Fruit fly (Drosophila melanogaster) whole organism, wandering third instar larva: ENCODE data around the gene CG9547.

Experiments
- Abd-B ChIP-seq: fragments of >200 bp; optimal IDR thresholded peaks from 2 replicates; lab custom pipeline; 2017; ENCODE audit warnings: missing biosample characterization, missing genetic modification characterization
- CG32264 ChIP-seq: fragments of 200-800 bp; sonication (Bioruptor generic); optimal IDR thresholded peaks from 2 replicates; lab custom pipeline; 2016; ENCODE audit warnings: missing biosample characterization, missing genetic modification characterization
- CG9705 ChIP-seq: fragments of 200-800 bp; sonication (Bioruptor generic); optimal IDR thresholded peaks from 2 replicates; lab custom pipeline; 2018; ENCODE audit warnings: missing biosample characterization, mild to moderate bottlenecking, missing genetic modification characterization
- CrebA ChIP-seq: fragments of 200-800 bp; sonication (Bioruptor generic); optimal IDR thresholded peaks from 2 replicates; lab custom pipeline; 2016; ENCODE audit warnings: missing biosample characterization, mild to moderate bottlenecking, missing genetic modification characterization, borderline replicate concordance
- Dfd ChIP-seq: fragments of >200 bp; optimal IDR thresholded peaks from 2 replicates; lab custom pipeline; 2017; ENCODE audit warnings: missing biosample characterization, missing genetic modification characterization
- Dif ChIP-seq: fragments of 200-275, 200-300 bp; sonication (Bioruptor generic); optimal IDR thresholded peaks from 2 replicates; lab custom pipeline; 2018; ENCODE audit warnings: missing biosample characterization, missing genetic modification characterization; ENCODE audit not compliant: partially characterized antibody
- GATAd ChIP-seq: sonication (Bioruptor generic); optimal IDR thresholded peaks from 2 replicates; lab custom pipeline; 2016; ENCODE audit warnings: missing biosample characterization, missing genetic modification characterization
- HLH106 ChIP-seq: fragments of 200-800 bp; optimal IDR thresholded peaks from 3 replicates; lab custom pipeline; 2019; ENCODE audit warnings: missing biosample characterization, mild to moderate bottlenecking, missing genetic modification characterization, moderate library complexity
- Hnf4 ChIP-seq: fragments of 200-800 bp; sonication (Bioruptor generic); optimal IDR thresholded peaks from 2 replicates; lab custom pipeline; 2016; ENCODE audit warnings: missing biosample characterization, mild to moderate bottlenecking, missing genetic modification characterization
- Hr78 ChIP-seq: fragments of >200 bp; optimal IDR thresholded peaks from 2 replicates; lab custom pipeline; 2017; ENCODE audit warnings: missing biosample characterization, missing genetic modification characterization
- Hr83 ChIP-seq: fragments of 200-300 bp; sonication (Bioruptor generic); optimal IDR thresholded peaks from 2 replicates; lab custom pipeline; 2016; ENCODE audit warnings: missing biosample characterization, mild to moderate bottlenecking, missing genetic modification characterization, moderate library complexity; ENCODE audit not compliant: poor library complexity, severe bottlenecking
- Jra ChIP-seq: sonication (Bioruptor generic); optimal IDR thresholded peaks from 2 replicates; lab custom pipeline; 2016; ENCODE audit warnings: missing biosample characterization, missing genetic modification characterization
- Mio ChIP-seq: sonication (Bioruptor generic); optimal IDR thresholded peaks from 2 replicates; lab custom pipeline; 2016; ENCODE audit warnings: missing biosample characterization, missing genetic modification characterization
- Myc ChIP-seq: fragments of >200 bp; optimal IDR thresholded peaks from 2 replicates; lab custom pipeline; 2017
- N ChIP-seq: fragments of >200 bp; optimal IDR thresholded peaks from 2 replicates; lab custom pipeline; 2018; ENCODE audit warnings: missing biosample characterization, missing external identifiers, missing genetic modification characterization
- OdsH ChIP-seq: fragments of 200-800 bp; sonication (Bioruptor generic); optimal IDR thresholded peaks from 2 replicates; lab custom pipeline; 2016; ENCODE audit warnings: missing biosample characterization, mild to moderate bottlenecking, missing genetic modification characterization
- Rel ChIP-seq, 2 experiments: fragments of 200-800 bp; sonication (Bioruptor generic) in 1 of 2; optimal IDR thresholded peaks; 2 replicates in 1 of 2; 3 replicates in 1 of 2; lab custom pipeline; 2016 to 2019; ENCODE audit warnings: mild to moderate bottlenecking in 2 of 2, missing biosample characterization in 2 of 2, missing genetic modification characterization in 2 of 2, moderate library complexity in 1 of 2
- Sp1 ChIP-seq: fragments of 200-800 bp; sonication (Bioruptor generic); optimal IDR thresholded peaks from 3 replicates; lab custom pipeline; 2019; ENCODE audit warnings: missing biosample characterization, mild to moderate bottlenecking, missing genetic modification characterization, moderate library complexity
- br ChIP-seq: fragments of 200-800 bp; sonication (Bioruptor generic); optimal IDR thresholded peaks from 2 replicates; lab custom pipeline; 2016; ENCODE audit warnings: missing biosample characterization, missing genetic modification characterization
- brk ChIP-seq: fragments of 200-800 bp; sonication (Bioruptor generic); optimal IDR thresholded peaks from 2 replicates; lab custom pipeline; 2016; ENCODE audit warnings: missing biosample characterization, mild to moderate bottlenecking, missing genetic modification characterization
- dl ChIP-seq, 2 experiments: fragments of 175-275, 200-275 bp in 1 of 2; fragments of 200-275 bp in 1 of 2; sonication (Bioruptor generic); optimal IDR thresholded peaks; lab custom pipeline; 2018; ENCODE audit warnings: mild to moderate bottlenecking in 2 of 2, missing biosample characterization in 2 of 2, missing genetic modification characterization in 2 of 2, moderate library complexity in 2 of 2; ENCODE audit not compliant: partially characterized antibody in 2 of 2, insufficient read depth in 1 of 2
- dmrt93B ChIP-seq: fragments of 200-800 bp; sonication (Bioruptor generic); optimal IDR thresholded peaks from 2 replicates; lab custom pipeline; 2018; ENCODE audit warnings: missing biosample characterization, mild to moderate bottlenecking, missing genetic modification characterization
- dsf ChIP-seq: sonication (Bioruptor generic); optimal IDR thresholded peaks from 2 replicates; lab custom pipeline; 2016; ENCODE audit warnings: missing biosample characterization, missing genetic modification characterization, borderline replicate concordance
- ey ChIP-seq: fragments of 200-800 bp; sonication (Bioruptor generic); optimal IDR thresholded peaks from 2 replicates; lab custom pipeline; 2016; ENCODE audit warnings: missing biosample characterization, missing genetic modification characterization
- foxo ChIP-seq, 2 experiments: fragments of 200-800 bp; sonication (Bioruptor generic); optimal IDR thresholded peaks; 2 replicates in 1 of 2; 3 replicates in 1 of 2; lab custom pipeline; 2016 to 2017; ENCODE audit warnings: missing biosample characterization in 2 of 2, missing genetic modification characterization in 2 of 2
- fru ChIP-seq: fragments of 200-800 bp; sonication (Bioruptor generic); optimal IDR thresholded peaks from 3 replicates; lab custom pipeline; 2016; ENCODE audit warnings: missing biosample characterization, mild to moderate bottlenecking, missing genetic modification characterization
- h ChIP-seq: fragments of 200-800 bp; sonication (Bioruptor generic); optimal IDR thresholded peaks from 3 replicates; lab custom pipeline; 2016; ENCODE audit warnings: missing biosample characterization, mild to moderate bottlenecking, missing genetic modification characterization
- jim ChIP-seq: fragments of 175-275, 200-325 bp; sonication (Bioruptor generic); optimal IDR thresholded peaks from 2 replicates; lab custom pipeline; 2016; ENCODE audit warnings: missing biosample characterization, mild to moderate bottlenecking, missing genetic modification characterization
- lola ChIP-seq: fragments of >200 bp; optimal IDR thresholded peaks from 2 replicates; lab custom pipeline; 2017; ENCODE audit warnings: missing biosample characterization, missing genetic modification characterization
- pan ChIP-seq: fragments of >200 bp; optimal IDR thresholded peaks from 2 replicates; lab custom pipeline; 2017
- psq ChIP-seq: fragments of 200-800 bp; sonication (Bioruptor generic); optimal IDR thresholded peaks from 3 replicates; lab custom pipeline; 2017; ENCODE audit warnings: missing biosample characterization, mild to moderate bottlenecking, missing genetic modification characterization, moderate library complexity
- rgr ChIP-seq: fragments of 200-800 bp; sonication (Bioruptor generic); optimal IDR thresholded peaks from 3 replicates; lab custom pipeline; 2016; ENCODE audit warnings: missing biosample characterization, mild to moderate bottlenecking, missing genetic modification characterization
- sv ChIP-seq: fragments of 200-800 bp; sonication (Bioruptor generic); optimal IDR thresholded peaks from 3 replicates; lab custom pipeline; 2016; ENCODE audit warnings: missing biosample characterization, missing genetic modification characterization
- tai ChIP-seq: sonication (Bioruptor generic); optimal IDR thresholded peaks from 2 replicates; lab custom pipeline; 2016; ENCODE audit warnings: missing biosample characterization, missing genetic modification characterization
- usp ChIP-seq: fragments of >200 bp; optimal IDR thresholded peaks from 2 replicates; lab custom pipeline; 2017; ENCODE audit warnings: missing biosample characterization, missing genetic modification characterization
- woc ChIP-seq: sonication (Bioruptor generic); optimal IDR thresholded peaks from 2 replicates; lab custom pipeline; 2016; ENCODE audit warnings: missing biosample characterization, mild to moderate bottlenecking, missing genetic modification characterization

Gene CG9547

DNA sequence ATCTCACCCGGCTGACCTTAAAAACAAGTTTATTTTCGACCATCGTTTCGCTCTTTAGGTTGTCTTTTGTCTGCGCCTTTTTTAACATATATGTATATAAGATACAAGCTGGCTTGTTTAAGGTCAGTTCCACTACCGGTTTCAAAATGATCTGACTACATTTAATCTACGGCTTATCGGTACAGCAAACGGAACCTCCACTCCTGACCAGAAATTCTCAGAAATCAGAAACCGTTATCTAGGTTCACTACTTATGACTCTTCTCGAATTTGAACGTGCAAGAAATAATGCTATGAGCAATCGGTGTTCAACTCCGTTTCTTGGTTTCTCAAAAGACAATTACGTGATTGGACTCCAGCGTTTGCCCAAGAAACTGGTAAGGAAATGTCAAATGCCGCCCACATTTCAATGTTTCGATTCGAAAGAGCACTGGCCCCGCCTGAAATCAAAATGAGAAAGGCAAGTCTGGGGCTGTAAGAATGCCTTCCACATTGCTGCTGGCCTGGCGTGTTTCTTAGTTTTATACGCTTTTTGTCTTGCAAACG lies 24.2 kb downstream of the CG9547 start:
- TF ChIP-seq fru (GFP tag; lab: Kevin White, UChicago) (no peak), sv (no peak), h (no peak), brk (no peak), Dfd (GFP tag; lab: Kevin White, UChicago) (no peak), br (GFP tag; lab: Kevin White, UChicago) (no peak), HLH106 (no peak), Sp1 (GFP tag; lab: Kevin White, UChicago) (no peak), dl (GFP tag; optimal IDR thresholded peaks at IDR 0.05; lab: Kevin White, UChicago; ENCODE audit: insufficient read depth in 1 of 2, partially characterized antibody in 2 of 2) (no peak), foxo (GFP tag; optimal IDR thresholded peaks at IDR 0.05; lab: Kevin White, UChicago) (no peak), Mio (GFP tag; lab: Kevin White, UChicago) (no peak), N (GFP tag; lab: Kevin White, UChicago) (no peak), rgr (GFP tag; lab: Kevin White, UChicago) (no peak)

DNA sequence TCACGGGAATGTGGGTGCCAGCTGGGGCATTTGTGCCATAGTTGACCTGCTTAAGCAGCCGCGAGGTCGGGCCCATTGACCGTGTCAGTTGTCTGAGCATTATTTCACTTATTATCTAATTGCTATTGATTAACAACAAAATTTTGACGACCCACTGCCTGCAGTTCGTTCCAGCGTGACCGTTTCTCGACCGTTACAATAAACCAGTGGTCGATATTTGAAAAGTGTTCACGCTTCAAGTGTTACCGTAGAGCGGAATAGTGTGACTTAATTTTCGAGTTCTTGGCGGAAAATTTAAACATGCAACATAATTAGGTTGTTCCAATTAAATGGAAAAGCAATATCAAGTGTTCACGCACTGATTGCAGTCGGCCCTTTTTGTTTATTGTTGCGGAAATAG lies 26.8 kb downstream of the CG9547 start, which contains the start of gene HemK1:
HemK1 (minus strand) TSS at position 190 of the 400 bp plus-strand sequence.
- no peak for TF ChIP-seq dsf (GFP tag; lab: Kevin White, UChicago)
- TF ChIP-seq psq, result no peak
- TF ChIP-seq lola (GFP tag; lab: Kevin White, UChicago), result no peak
- TF ChIP-seq tai (GFP tag; lab: Kevin White, UChicago), result no peak
- TF ChIP-seq Sp1 (GFP tag; lab: Kevin White, UChicago), result no peak
- no peak for TF ChIP-seq GATAd (GFP tag; lab: Kevin White, UChicago)
- no peak for TF ChIP-seq br (GFP tag; lab: Kevin White, UChicago)
- no peak for TF ChIP-seq CG32264
- TF ChIP-seq jim (GFP tag; lab: Kevin White, UChicago), result no peak
- TF ChIP-seq dmrt93B (GFP tag; lab: Kevin White, UChicago), result no peak
- no peak for TF ChIP-seq Hr78 (GFP tag; lab: Kevin White, UChicago)
- no peak for TF ChIP-seq Hnf4 (GFP tag; lab: Kevin White, UChicago)
- TF ChIP-seq CG9705 (GFP tag; lab: Kevin White, UChicago), result no peak
- peak; percentile 28 for TF ChIP-seq rgr (GFP tag; lab: Kevin White, UChicago)
- no peak for TF ChIP-seq OdsH (GFP tag; lab: Kevin White, UChicago)
- no peak for TF ChIP-seq foxo (GFP tag; optimal IDR thresholded peaks at IDR 0.05; lab: Kevin White, UChicago)
- no peak for TF ChIP-seq Dif (GFP tag; lab: Kevin White, UChicago)
- TF ChIP-seq woc (GFP tag; lab: Kevin White, UChicago), result no peak
- TF ChIP-seq dl (GFP tag; optimal IDR thresholded peaks at IDR 0.05; lab: Kevin White, UChicago; ENCODE audit: insufficient read depth in 1 of 2, partially characterized antibody in 2 of 2), result no peak
- no peak for TF ChIP-seq sv
- peak; percentile 8 for TF ChIP-seq h
- TF ChIP-seq HLH106, result no peak
- no peak for TF ChIP-seq Rel (GFP tag; optimal IDR thresholded peaks at IDR 0.05; lab: Kevin White, UChicago)
- TF ChIP-seq Rel (tag; optimal IDR thresholded peaks at IDR 0.05; lab: Kevin White, UChicago), result peak; percentile 0

DNA sequence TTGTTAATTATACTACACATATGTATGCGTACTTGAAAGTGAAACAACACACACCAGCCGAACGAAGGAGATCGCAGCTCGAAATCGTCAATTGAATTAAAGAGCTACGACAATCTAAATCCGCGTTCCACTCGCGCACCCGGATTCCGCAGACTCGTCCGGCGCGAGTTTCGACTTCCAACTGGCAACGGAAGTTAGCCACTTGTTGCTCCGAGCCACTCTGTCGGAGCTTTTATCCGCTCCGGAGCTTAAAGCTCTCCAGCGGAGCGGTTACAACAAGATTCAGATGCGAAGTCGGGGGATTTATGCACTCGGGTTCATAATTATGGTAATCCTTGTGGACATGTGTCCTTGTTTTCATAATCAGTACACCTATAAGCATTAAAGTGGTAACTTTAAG lies 28.8 kb downstream of the CG9547 start, which contains the start of gene Rchy1:
Rchy1 (minus strand) TSS at position 173 of the 400 bp plus-strand sequence.
- TF ChIP-seq woc (GFP tag; lab: Kevin White, UChicago), result no peak
- TF ChIP-seq CrebA (GFP tag; lab: Kevin White, UChicago), result no peak
- no peak for TF ChIP-seq CG32264
- TF ChIP-seq usp, result no peak
- TF ChIP-seq dl (GFP tag; optimal IDR thresholded peaks at IDR 0.05; lab: Kevin White, UChicago; ENCODE audit: insufficient read depth in 1 of 2, partially characterized antibody in 2 of 2), result no peak
- TF ChIP-seq pan, result no peak
- TF ChIP-seq psq, result no peak
- TF ChIP-seq Mio (GFP tag; lab: Kevin White, UChicago), result no peak
- TF ChIP-seq foxo (GFP tag; optimal IDR thresholded peaks at IDR 0.05; lab: Kevin White, UChicago), result no peak
- TF ChIP-seq N (GFP tag; lab: Kevin White, UChicago), result no peak
- no peak for TF ChIP-seq ey (GFP tag; lab: Kevin White, UChicago)
- TF ChIP-seq jim (GFP tag; lab: Kevin White, UChicago), result no peak
- TF ChIP-seq Jra (GFP tag; lab: Kevin White, UChicago), result no peak
- no peak for TF ChIP-seq Hr78 (GFP tag; lab: Kevin White, UChicago)
- TF ChIP-seq Sp1 (GFP tag; lab: Kevin White, UChicago), result no peak
- TF ChIP-seq Dfd (GFP tag; lab: Kevin White, UChicago), result no peak
- no peak for TF ChIP-seq Abd-B (GFP tag; lab: Kevin White, UChicago)
- TF ChIP-seq Myc (lab: Kevin White, UChicago), result no peak
- TF ChIP-seq Hr83 (GFP tag; lab: Kevin White, UChicago), result peak; percentile 45
- no peak for TF ChIP-seq Rel (GFP tag; optimal IDR thresholded peaks at IDR 0.05; lab: Kevin White, UChicago)
- TF ChIP-seq Rel (tag; optimal IDR thresholded peaks at IDR 0.05; lab: Kevin White, UChicago), result peak; percentile 79
- peak; percentile 49 for TF ChIP-seq rgr (GFP tag; lab: Kevin White, UChicago)
- no peak for TF ChIP-seq brk
- TF ChIP-seq dmrt93B (GFP tag; lab: Kevin White, UChicago), result no peak
- TF ChIP-seq HLH106, result no peak
- no peak for TF ChIP-seq sv
- TF ChIP-seq h, result peak; percentile 35
- no peak for TF ChIP-seq fru (GFP tag; lab: Kevin White, UChicago)
- TF ChIP-seq CG9705 (GFP tag; lab: Kevin White, UChicago), result no peak
- no peak for TF ChIP-seq lola (GFP tag; lab: Kevin White, UChicago)
- TF ChIP-seq br (GFP tag; lab: Kevin White, UChicago), result no peak
